Worm (Caenorhabditis elegans) whole organism, L2 larva: Measurements from ENCODE around the gene tsg-101.

Experiments
- C34F6.9 ChIP-seq: fragments of 150-350 bp; optimal IDR thresholded peaks from 2 replicates; lab custom pipeline; 2014; ENCODE audit warnings: missing biosample characterization, missing genetic modification characterization
- R02D3.7 ChIP-seq: fragments of 150-350 bp; optimal IDR thresholded peaks from 2 replicates; lab custom pipeline; 2014; ENCODE audit warnings: missing biosample characterization, missing genetic modification characterization
- Y55F3AM.14 ChIP-seq: fragments of 200-800 bp; sonication (Bioruptor generic); optimal IDR thresholded peaks from 2 replicates; lab custom pipeline; 2018; ENCODE audit warnings: mild to moderate bottlenecking, missing genetic modification characterization, missing compliant biosample characterization
- elt-3 ChIP-seq: sonication (generic microtip); optimal IDR thresholded peaks from 2 replicates; lab custom pipeline; 2017; ENCODE audit warnings: missing biosample characterization, missing genetic modification characterization
- mdl-1 ChIP-seq, 2 experiments: fragments of 150-350 bp in 1 of 2; sonication (generic microtip) in 1 of 2; optimal IDR thresholded peaks; 2 replicates each; lab custom pipeline; 2017; ENCODE audit warnings: missing biosample characterization in 2 of 2, missing genetic modification characterization in 2 of 2
- nhr-23 ChIP-seq: fragments of 150-350 bp; optimal IDR thresholded peaks from 2 replicates; lab custom pipeline; 2014; ENCODE audit warnings: missing biosample characterization, missing genetic modification reagents, missing genetic modification characterization
- ztf-1 ChIP-seq: fragments of 200-800 bp; sonication (Bioruptor generic); conservative IDR thresholded peaks from 2 replicates; pipeline ENCODE4 v1.3.6; 2022; ENCODE audit warnings: missing genetic modification characterization, missing compliant biosample characterization

DNA sequence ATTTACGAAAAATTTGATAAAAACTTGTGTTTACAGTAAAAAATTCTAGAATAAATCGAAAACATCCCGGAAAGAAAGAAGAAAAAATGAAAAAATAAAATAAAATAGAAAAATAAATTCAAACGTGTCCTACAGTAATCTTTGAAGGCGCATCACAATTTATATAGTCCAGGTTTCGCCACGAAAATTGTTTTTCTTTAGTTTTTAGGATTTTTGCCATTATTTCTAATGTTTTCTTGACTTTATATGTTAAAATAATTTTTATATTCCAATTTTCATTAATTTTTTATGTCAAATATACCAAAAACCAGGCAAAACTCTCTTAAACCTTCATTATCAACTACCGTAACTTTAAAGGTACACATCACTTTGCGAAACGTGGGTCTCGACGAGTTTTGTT is 3.2 kb upstream of the tsg-101 start:
- TF ChIP-seq R02D3.7 (tag; lab: Kevin White, UChicago) (no peak), ztf-1 (no peak), mdl-1 (tag; optimal IDR thresholded peaks at IDR 0.05; lab: Kevin White, UChicago) (no peak), C34F6.9 (tag; lab: Kevin White, UChicago) (no peak), Y55F3AM.14 (no peak), nhr-23 (tag; lab: Kevin White, UChicago) (no peak), elt-3 (tag; lab: Kevin White, UChicago) (no peak)
